Worm (Caenorhabditis elegans): ENCODE measurements around the gene sre-50.

sre-50 gene

ce11 chrII:12303142-12303541 is at the start of gene sre-50:
TSS of gene sre-50 (plus strand) at chrII:12303525.
- no peak for TF ChIP-seq pha-4 (tag; optimal IDR thresholded peaks at IDR 0.05)
- TF ChIP-seq sem-2 (GFP tag; optimal IDR thresholded peaks at IDR 0.05): no peak
- no peak for TF ChIP-seq snpc-4 (tag; optimal IDR thresholded peaks at IDR 0.05)
- TF ChIP-seq elt-3 (tag; optimal IDR thresholded peaks at IDR 0.05): no peak

ce11 chrII:12255545-12256233 is 47.6 kb upstream of the sre-50 start:
- no peak for TF ChIP-seq nhr-12 (tag; optimal IDR thresholded peaks at IDR 0.05)
- no peak for TF ChIP-seq nhr-237 (tag; optimal IDR thresholded peaks at IDR 0.05)
- TF ChIP-seq lsy-2 (tag; optimal IDR thresholded peaks at IDR 0.05): no peak
- TF ChIP-seq ces-1 (GFP tag; optimal IDR thresholded peaks at IDR 0.05): peak; percentile 38

ce11 chrII:12256528-12256927 is 46.8 kb upstream of the sre-50 start, which contains the start of gene parn-2:
TSS of gene parn-2 (minus strand) at chrII:12256628.
- TF ChIP-seq ceh-39 (tag; optimal IDR thresholded peaks at IDR 0.05): no peak
- TF ChIP-seq ztf-11 (tag; optimal IDR thresholded peaks at IDR 0.05): no peak
- no peak for TF ChIP-seq nhr-12 (tag; optimal IDR thresholded peaks at IDR 0.05)
- TF ChIP-seq pha-4 (tag; optimal IDR thresholded peaks at IDR 0.05): no peak
- no peak for TF ChIP-seq nhr-28 (tag; optimal IDR thresholded peaks at IDR 0.05)

DNA sequence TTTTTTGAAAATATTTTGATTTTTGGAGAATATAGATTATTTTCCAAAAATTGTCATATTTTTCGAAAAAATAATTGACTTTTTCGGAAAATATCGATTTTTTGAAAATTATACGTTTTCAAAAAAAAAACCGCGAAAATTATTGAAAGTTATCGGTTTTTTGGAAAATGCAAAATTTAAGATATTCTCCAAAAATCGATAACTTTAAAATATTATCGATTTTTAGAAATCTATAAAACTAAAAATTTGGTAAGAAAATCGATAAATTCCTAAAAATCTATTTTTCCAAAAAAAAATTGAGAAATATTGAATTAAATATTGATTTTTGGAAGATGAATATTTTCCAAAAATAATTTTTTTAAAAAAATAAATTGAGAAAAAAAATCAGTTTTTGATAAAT is 46.2 kb upstream of the sre-50 start:
- TF ChIP-seq nhr-237 (tag; optimal IDR thresholded peaks at IDR 0.05) (no peak), M03D4.4 (tag; optimal IDR thresholded peaks at IDR 0.05) (no peak), ceh-43 (GFP tag; optimal IDR thresholded peaks at IDR 0.05) (no peak), lin-32 (GFP tag; optimal IDR thresholded peaks at IDR 0.05) (no peak), cnd-1 (tag; optimal IDR thresholded peaks at IDR 0.05) (no peak)

DNA sequence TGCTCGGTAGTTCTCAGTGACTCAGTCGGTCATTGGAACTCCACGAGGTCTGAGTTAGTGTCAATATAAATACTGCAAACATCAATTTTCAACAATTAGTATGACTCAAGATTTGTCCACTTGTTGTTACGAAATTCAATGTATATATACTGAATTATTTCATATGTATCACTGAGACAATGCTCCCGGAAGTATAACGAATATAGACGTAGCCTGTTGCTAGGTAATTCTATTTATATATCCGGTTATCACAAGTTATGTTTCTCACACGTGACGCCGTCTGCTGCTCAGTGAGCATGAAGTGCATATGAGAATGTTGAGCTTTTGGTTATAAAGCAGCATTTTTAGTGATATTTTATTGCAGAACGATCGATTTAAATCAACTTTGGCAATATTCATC is 42.8 kb upstream of the sre-50 start:
- TF ChIP-seq mab-5 (tag; optimal IDR thresholded peaks at IDR 0.05): no peak
- no peak for TF ChIP-seq unc-39 (tag; optimal IDR thresholded peaks at IDR 0.05)
- TF ChIP-seq nhr-76 (tag; optimal IDR thresholded peaks at IDR 0.05): no peak
- no peak for TF ChIP-seq ceh-39 (tag; optimal IDR thresholded peaks at IDR 0.05)
- no peak for TF ChIP-seq lin-32 (GFP tag; optimal IDR thresholded peaks at IDR 0.05)
- no peak for TF ChIP-seq elt-1 (tag; optimal IDR thresholded peaks at IDR 0.05; ENCODE audit: borderline replicate concordance, insufficient read depth)
- no peak for TF ChIP-seq mls-2 (tag; optimal IDR thresholded peaks at IDR 0.05)
- no peak for TF ChIP-seq nhr-12 (tag; optimal IDR thresholded peaks at IDR 0.05)
- TF ChIP-seq sptf-1 (tag; optimal IDR thresholded peaks at IDR 0.05): no peak
- no peak for TF ChIP-seq bed-3 (GFP tag; optimal IDR thresholded peaks at IDR 0.05)
- TF ChIP-seq ham-2 (GFP tag; optimal IDR thresholded peaks at IDR 0.05): no peak
- no peak for TF ChIP-seq flh-1 (GFP tag; optimal IDR thresholded peaks at IDR 0.05)
- no peak for TF ChIP-seq hlh-1 (tag; optimal IDR thresholded peaks at IDR 0.05)
- TF ChIP-seq drap-1 (GFP tag; optimal IDR thresholded peaks at IDR 0.05): no peak
- no peak for TF ChIP-seq tbx-8 (GFP tag; optimal IDR thresholded peaks at IDR 0.05)
- no peak for TF ChIP-seq nhr-2 (tag; optimal IDR thresholded peaks at IDR 0.05)
- TF ChIP-seq snpc-4 (tag; optimal IDR thresholded peaks at IDR 0.05): no peak
- TF ChIP-seq ceh-83 (GFP tag; optimal IDR thresholded peaks at IDR 0.05): no peak

- TF ChIP-seq ceh-43 (GFP tag; optimal IDR thresholded peaks at IDR 0.05) (no peak), ces-1 (GFP tag; optimal IDR thresholded peaks at IDR 0.05) (no peak), elt-1 (tag; optimal IDR thresholded peaks at IDR 0.05; ENCODE audit: borderline replicate concordance, insufficient read depth) (no peak), drap-1 (GFP tag; optimal IDR thresholded peaks at IDR 0.05) (no peak), blmp-1 (tag; optimal IDR thresholded peaks at IDR 0.05) (no peak), mab-5 (tag; optimal IDR thresholded peaks at IDR 0.05) (no peak), hlh-1 (tag; optimal IDR thresholded peaks at IDR 0.05) (no peak), ceh-39 (tag; optimal IDR thresholded peaks at IDR 0.05) (no peak), nhr-76 (tag; optimal IDR thresholded peaks at IDR 0.05) (no peak), M03D4.4 (tag; optimal IDR thresholded peaks at IDR 0.05) (no peak), mls-2 (tag; optimal IDR thresholded peaks at IDR 0.05) (no peak), elt-3 (tag; optimal IDR thresholded peaks at IDR 0.05) (no peak), pha-4 (tag; optimal IDR thresholded peaks at IDR 0.05) (no peak), nhr-12 (tag; optimal IDR thresholded peaks at IDR 0.05) (no peak), nhr-237 (tag; optimal IDR thresholded peaks at IDR 0.05) (no peak), tbx-8 (GFP tag; optimal IDR thresholded peaks at IDR 0.05) (no peak), mep-1 (tag; optimal IDR thresholded peaks at IDR 0.05) (no peak), flh-1 (GFP tag; optimal IDR thresholded peaks at IDR 0.05) (no peak)
Measured at ce11 chrII:12261147-12261821, 42.0 kb upstream of the sre-50 start.
